Fruit fly (Drosophila melanogaster) whole organism, wandering third instar larva: Measurements from ENCODE around the gene LUBEL.

Experiments used
- dmrt93B ChIP-seq: fragments of 200-800 bp; sonication (Bioruptor generic); optimal IDR thresholded peaks from 2 replicates; lab custom pipeline; 2018; ENCODE audit warnings: missing biosample characterization, mild to moderate bottlenecking, missing genetic modification characterization
- sage ChIP-seq: fragments of 200-800 bp; sonication (Bioruptor generic); optimal IDR thresholded peaks from 2 replicates; lab custom pipeline; 2016; ENCODE audit warnings: missing biosample characterization, mild to moderate bottlenecking, missing genetic modification characterization

DNA sequence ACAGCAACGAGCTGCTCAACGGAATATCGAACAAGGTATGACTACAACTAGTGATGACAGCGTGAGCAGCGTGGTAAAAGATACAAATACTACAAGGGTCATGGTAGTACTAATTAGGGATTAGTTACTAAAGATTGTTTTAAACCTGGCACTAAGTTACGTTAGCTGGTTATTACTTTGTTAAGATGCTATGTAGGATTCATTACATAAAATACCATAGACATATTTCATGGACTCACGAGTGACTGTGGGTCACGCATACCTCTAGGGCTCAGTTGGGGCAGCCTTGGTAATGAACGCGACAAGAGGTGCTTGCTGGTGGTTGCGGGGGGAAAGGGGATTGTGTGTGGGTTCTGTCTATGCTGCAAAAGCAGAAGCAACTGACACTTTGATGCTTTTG, 2.3 kb upstream of the LUBEL start:
- no peak for TF ChIP-seq dmrt93B
- no peak for TF ChIP-seq sage
